Worm (Caenorhabditis elegans): ENCODE data around the gene Y4C6B.1.
A peak's percentile ranks its signal among the peaks of the same experiment; 100 is the strongest.

Gene Y4C6B.1

ce11 chrIV:5334518-5334917 is 19.8 kb upstream of the Y4C6B.1 start:
- TF ChIP-seq mbf-1 (tag; optimal IDR thresholded peaks at IDR 0.05) (no peak), unc-55 (GFP tag; optimal IDR thresholded peaks at IDR 0.05) (peak; percentile 53), sma-3 (GFP tag; optimal IDR thresholded peaks at IDR 0.05) (peak; percentile 38), gmeb-1 (tag; optimal IDR thresholded peaks at IDR 0.05) (peak; percentile 37), R02D3.7 (tag; optimal IDR thresholded peaks at IDR 0.05) (no peak), ztf-11 (tag; optimal IDR thresholded peaks at IDR 0.05) (no peak), ceh-82 (tag; optimal IDR thresholded peaks at IDR 0.05) (no peak), nhr-21 (tag; optimal IDR thresholded peaks at IDR 0.05) (peak; percentile 11), nhr-10 (tag; optimal IDR thresholded peaks at IDR 0.05) (no peak), lsy-2 (tag; optimal IDR thresholded peaks at IDR 0.05) (peak; percentile 39 to 61), alr-1 (tag; optimal IDR thresholded peaks at IDR 0.05) (no peak), unc-39 (tag; optimal IDR thresholded peaks at IDR 0.05) (no peak), nhr-11 (tag; optimal IDR thresholded peaks at IDR 0.05) (no peak), nhr-6 (tag; optimal IDR thresholded peaks at IDR 0.05) (no peak), aly-2 (tag; optimal IDR thresholded peaks at IDR 0.05) (no peak), nhr-77 (tag; optimal IDR thresholded peaks at IDR 0.05) (no peak), skn-1 (tag; optimal IDR thresholded peaks at IDR 0.05) (no peak), blmp-1 (tag; optimal IDR thresholded peaks at IDR 0.05; ENCODE audit: insufficient read depth) (no peak), elt-3 (tag; optimal IDR thresholded peaks at IDR 0.05) (no peak), lin-39 (tag; optimal IDR thresholded peaks at IDR 0.05) (no peak), dmd-4 (tag; optimal IDR thresholded peaks at IDR 0.05) (no peak), nhr-12 (tag; optimal IDR thresholded peaks at IDR 0.05) (no peak), sma-9 (GFP tag; optimal IDR thresholded peaks at IDR 0.05) (peak; percentile 58), sma-9 (tag; optimal IDR thresholded peaks at IDR 0.05) (no peak), ceh-16 (tag; optimal IDR thresholded peaks at IDR 0.05) (no peak), lin-11 (tag; optimal IDR thresholded peaks at IDR 0.05) (no peak), unc-62 (GFP tag; optimal IDR thresholded peaks at IDR 0.05) (no peak), lin-13 (GFP tag; optimal IDR thresholded peaks at IDR 0.05) (peak; percentile 44), nhr-237 (tag; optimal IDR thresholded peaks at IDR 0.05) (no peak), egl-27 (tag; optimal IDR thresholded peaks at IDR 0.05) (no peak), crh-2 (tag; optimal IDR thresholded peaks at IDR 0.05) (peak; percentile 69), elt-1 (tag; optimal IDR thresholded peaks at IDR 0.05) (no peak), ZK546.5 (tag; optimal IDR thresholded peaks at IDR 0.05) (no peak), C34F6.9 (tag; optimal IDR thresholded peaks at IDR 0.05) (peak; percentile 48), peb-1 (tag; optimal IDR thresholded peaks at IDR 0.05) (no peak), mdl-1 (tag; optimal IDR thresholded peaks at IDR 0.05) (no peak), snpc-4 (tag; optimal IDR thresholded peaks at IDR 0.05) (no peak), ztf-1 (GFP tag; conservative IDR thresholded peaks at IDR 0.05) (no peak), F13H6.1 (tag; optimal IDR thresholded peaks at IDR 0.05) (peak; percentile 32), ama-1 (optimal IDR thresholded peaks at IDR 0.05) (no peak), ztf-4 (tag; optimal IDR thresholded peaks at IDR 0.05) (no peak), Y55F3AM.14 (GFP tag; optimal IDR thresholded peaks at IDR 0.05) (peak; percentile 19), sem-4 (tag; optimal IDR thresholded peaks at IDR 0.05) (no peak), nhr-129 (tag; optimal IDR thresholded peaks at IDR 0.05) (no peak), nhr-25 (tag; optimal IDR thresholded peaks at IDR 0.05) (peak; percentile 26), fos-1 (tag; optimal IDR thresholded peaks at IDR 0.05) (peak; percentile 55), mab-5 (tag; optimal IDR thresholded peaks at IDR 0.05) (peak; percentile 27), nhr-23 (tag; optimal IDR thresholded peaks at IDR 0.05) (no peak), zag-1 (tag; optimal IDR thresholded peaks at IDR 0.05) (no peak)

- TF ChIP-seq sma-3 (GFP tag; optimal IDR thresholded peaks at IDR 0.05) (peak; percentile 18), C34F6.9 (tag; optimal IDR thresholded peaks at IDR 0.05) (no peak), nhr-11 (tag; optimal IDR thresholded peaks at IDR 0.05) (no peak), lin-13 (GFP tag; optimal IDR thresholded peaks at IDR 0.05) (no peak), nhr-25 (tag; optimal IDR thresholded peaks at IDR 0.05) (peak; percentile 4), sma-9 (GFP tag; optimal IDR thresholded peaks at IDR 0.05) (peak; percentile 8), sma-9 (tag; optimal IDR thresholded peaks at IDR 0.05) (no peak), fos-1 (tag; optimal IDR thresholded peaks at IDR 0.05) (no peak), blmp-1 (tag; optimal IDR thresholded peaks at IDR 0.05; ENCODE audit: insufficient read depth) (peak; percentile 3), crh-2 (tag; optimal IDR thresholded peaks at IDR 0.05) (peak; percentile 4), alr-1 (tag; optimal IDR thresholded peaks at IDR 0.05) (no peak)
These were observed 16.6 kb upstream of the Y4C6B.1 start for ce11 chrIV:5337649-5338048.

Measured in whole organism, L2 larva.